Worm (Caenorhabditis elegans): Measurements from ENCODE around the gene K02D10.4.

DNA sequence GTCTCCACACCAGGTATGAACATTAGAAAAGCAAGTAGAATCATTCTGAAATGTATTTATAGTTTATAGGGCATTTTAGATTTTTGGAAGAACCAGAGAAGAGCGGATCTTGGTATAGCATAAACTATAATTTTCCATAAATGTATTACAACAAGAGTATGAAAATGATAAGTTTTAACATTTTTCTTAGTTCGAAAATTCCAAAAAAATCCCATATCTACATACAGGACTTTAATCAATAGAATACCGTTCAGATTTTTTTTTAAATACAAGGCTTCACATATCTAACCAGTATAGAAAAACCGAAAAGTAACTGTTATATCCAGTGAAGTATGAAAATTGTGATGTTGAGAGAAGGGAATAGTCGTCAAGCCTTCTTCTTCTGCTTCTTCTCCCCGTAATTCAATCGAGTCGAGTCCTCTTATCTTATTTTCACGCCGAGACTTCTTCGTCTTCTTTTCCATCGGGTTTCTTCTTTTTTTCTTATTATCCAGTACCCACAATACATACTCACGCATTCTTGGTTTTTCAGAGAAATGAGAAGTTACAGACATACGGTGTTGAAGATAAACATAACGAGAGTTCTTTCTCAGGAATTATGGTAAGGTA, 35.9 kb downstream of the K02D10.4 start, which contains the start of gene ZK370.6:
- TF ChIP-seq elt-3 (tag; optimal IDR thresholded peaks at IDR 0.05): no peak
- no peak for TF ChIP-seq pax-3 (tag; optimal IDR thresholded peaks at IDR 0.05)
- TF ChIP-seq nhr-11 (tag; optimal IDR thresholded peaks at IDR 0.05): no peak
- no peak for TF ChIP-seq lir-3 (tag; optimal IDR thresholded peaks at IDR 0.05; ENCODE audit: poor library complexity)
- no peak for TF ChIP-seq elt-2 (tag; optimal IDR thresholded peaks at IDR 0.05)
- TF ChIP-seq jun-1 (tag; optimal IDR thresholded peaks at IDR 0.05): no peak
- no peak for TF ChIP-seq lsy-2 (tag; optimal IDR thresholded peaks at IDR 0.05)
- TF ChIP-seq snpc-4 (tag; optimal IDR thresholded peaks at IDR 0.05): no peak
- TF ChIP-seq ceh-90 (tag; optimal IDR thresholded peaks at IDR 0.05): no peak
- no peak for TF ChIP-seq lin-15B (tag; optimal IDR thresholded peaks at IDR 0.05)
- TF ChIP-seq dpl-1 (GFP tag; optimal IDR thresholded peaks at IDR 0.05): no peak
- TF ChIP-seq C16A3.4 (tag; optimal IDR thresholded peaks at IDR 0.05): no peak
- no peak for TF ChIP-seq ama-1 (optimal IDR thresholded peaks at IDR 0.05)
- no peak for TF ChIP-seq egl-27 (tag; optimal IDR thresholded peaks at IDR 0.05)
